Worm (Caenorhabditis elegans) whole organism, dauer: ENCODE data around the gene M03B6.4.

Experiments
- unc-62 ChIP-seq: sonication (generic microtip); optimal IDR thresholded peaks from 2 replicates; lab custom pipeline; 2017; ENCODE audit warnings: missing biosample characterization, missing genetic modification reagents, missing genetic modification characterization

The M03B6.4 gene

ce11 chrX:13871110-13871509 lies 12.5 kb downstream of the M03B6.4 start:
- TF ChIP-seq unc-62: no peak

ce11 chrX:13873324-13873933 lies 14.8 kb downstream of the M03B6.4 start:
- TF ChIP-seq unc-62: no peak

- TF ChIP-seq unc-62: no peak
These were observed 17.3 kb downstream of the M03B6.4 start for ce11 chrX:13875913-13876312.

- no peak for TF ChIP-seq unc-62
These were observed 18.2 kb downstream of the M03B6.4 start for ce11 chrX:13876860-13877259.

ce11 chrX:13878082-13878481 lies 19.4 kb downstream of the M03B6.4 start:
- TF ChIP-seq unc-62: no peak

- TF ChIP-seq unc-62: no peak
These were observed 23.2 kb downstream of the M03B6.4 start for ce11 chrX:13881760-13882369.

ce11 chrX:13882639-13883038 lies 24.0 kb downstream of the M03B6.4 start, which contains the start of gene hlb-1:
TSS of gene hlb-1 (minus strand) at chrX:13882739.
- TF ChIP-seq unc-62: no peak

ce11 chrX:13884157-13884556 lies 25.5 kb downstream of the M03B6.4 start:
- no peak for TF ChIP-seq unc-62

ce11 chrX:13885131-13885530 lies 26.5 kb downstream of the M03B6.4 start:
- no peak for TF ChIP-seq unc-62

ce11 chrX:13886195-13886594 lies 27.6 kb downstream of the M03B6.4 start:
- TF ChIP-seq unc-62: no peak

ce11 chrX:13893256-13893655 lies 34.6 kb downstream of the M03B6.4 start, which contains the start of gene sra-37:
TSS of gene sra-37 (minus strand) at chrX:13893356.
- no peak for TF ChIP-seq unc-62

- no peak for TF ChIP-seq unc-62
These were observed 41.4 kb downstream of the M03B6.4 start, which contains the start of gene sra-38 for ce11 chrX:13900047-13900446. TSS of gene sra-38 (minus strand) at chrX:13900147.

- TF ChIP-seq unc-62: no peak
These were observed 44.7 kb downstream of the M03B6.4 start, which contains the start of gene sra-39 for ce11 chrX:13903328-13903727. TSS of gene sra-39 (minus strand) at chrX:13903428.

ce11 chrX:13903769-13904168 lies 45.1 kb downstream of the M03B6.4 start:
- no peak for TF ChIP-seq unc-62

ce11 chrX:13909850-13910249 lies 51.2 kb downstream of the M03B6.4 start, which contains the start of gene Y26E6A.3:
TSS of gene Y26E6A.3 (minus strand) at chrX:13909950.
- no peak for TF ChIP-seq unc-62
